Fruit fly (Drosophila melanogaster) whole organism, embryonic: Measurements from ENCODE around the gene mRpL15.
A peak's percentile ranks its signal among the peaks of the same experiment; 100 is the strongest.

Experiments
- Awh ChIP-seq: fragments of 200-800 bp; sonication (Bioruptor generic); IDR thresholded peaks from 2 replicates; pipeline ENCODE4, ENCODE4 v1.3.6; 2022; ENCODE audit warnings: missing biosample characterization, missing genetic modification characterization
- CG11085 ChIP-seq: fragments of 200-800 bp; sonication (Bioruptor generic); IDR thresholded peaks from 2 replicates; pipeline ENCODE4 v1.3.6; 2022; ENCODE audit warnings: missing biosample characterization, missing genetic modification characterization
- CG15269 ChIP-seq: fragments of 200-800 bp; sonication (Bioruptor generic); optimal IDR thresholded peaks from 2 replicates; lab custom pipeline; 2018; ENCODE audit warnings: missing biosample characterization, mild to moderate bottlenecking, missing genetic modification characterization, moderate library complexity
- CG16815 ChIP-seq: fragments of 200-800 bp; sonication (Bioruptor generic); optimal IDR thresholded peaks from 3 replicates; lab custom pipeline; 2017; ENCODE audit warnings: missing biosample characterization, mild to moderate bottlenecking, missing genetic modification characterization
- CG34224 ChIP-seq: fragments of 200-800 bp; sonication (Bioruptor generic); IDR thresholded peaks from 3 replicates; pipeline ENCODE4 v1.3.6; 2022; ENCODE audit warnings: missing biosample characterization, missing genetic modification characterization; ENCODE audit not compliant: partially characterized antibody
- CG34422 ChIP-seq: fragments of 200-800 bp; sonication (Bioruptor generic); IDR thresholded peaks from 3 replicates; pipeline ENCODE4 v1.3.6; 2022; ENCODE audit warnings: missing biosample characterization, missing genetic modification characterization
- CG3726 ChIP-seq: fragments of 200-800 bp; sonication (Bioruptor generic); IDR thresholded peaks from 3 replicates; pipeline ENCODE4, ENCODE4 v1.3.6; 2022; ENCODE audit warnings: missing biosample characterization, missing genetic modification characterization
- CG6175 ChIP-seq: fragments of 200-800 bp; sonication (Bioruptor generic); IDR thresholded peaks from 3 replicates; pipeline ENCODE4 v1.3.6; 2022; ENCODE audit warnings: missing biosample characterization, missing genetic modification characterization
- CHES-1-like ChIP-seq: fragments of 200-800 bp; sonication (Bioruptor generic); optimal IDR thresholded peaks from 2 replicates; lab custom pipeline; 2016; ENCODE audit warnings: missing biosample characterization, missing genetic modification characterization
- E2f1 ChIP-seq: fragments of 200-800 bp; sonication (Bioruptor generic); IDR thresholded peaks from 2 replicates; pipeline ENCODE4 v1.3.6; 2022; ENCODE audit warnings: missing biosample characterization, missing genetic modification characterization
- HLH3B ChIP-seq: fragments of 200-800 bp; sonication (Bioruptor generic); IDR thresholded peaks from 2 replicates; pipeline ENCODE4 v1.3.6; 2022; ENCODE audit warnings: missing biosample characterization, missing genetic modification characterization
- Med ChIP-seq: fragments of 200-800 bp; sonication (Bioruptor generic); peaks from one replicate; lab custom pipeline; 2016; ENCODE audit warnings: missing biosample characterization, missing genetic modification characterization, mild to moderate bottlenecking, inconsistent platforms, moderate library complexity
- Meics ChIP-seq: fragments of 200-800 bp; sonication (Bioruptor generic); optimal IDR thresholded peaks from 2 replicates; lab custom pipeline; 2017; ENCODE audit warnings: missing biosample characterization, mild to moderate bottlenecking, missing genetic modification characterization
- Nf-YA ChIP-seq: fragments of 200-800 bp; sonication (Bioruptor generic); IDR thresholded peaks from 2 replicates; pipeline ENCODE4 v1.3.6; 2022; ENCODE audit warnings: missing biosample characterization, missing genetic modification characterization
- Oli ChIP-seq: fragments of 200-800 bp; sonication (Bioruptor generic); optimal IDR thresholded peaks from 2 replicates; lab custom pipeline; 2018; ENCODE audit warnings: missing biosample characterization, mild to moderate bottlenecking, missing genetic modification characterization, moderate library complexity
- Opbp ChIP-seq: fragments of 200-800 bp; sonication (Bioruptor generic); IDR thresholded peaks from 3 replicates; pipeline ENCODE4 v1.3.6; 2022; ENCODE audit warnings: missing biosample characterization, missing genetic modification characterization; ENCODE audit not compliant: partially characterized antibody
- Trl ChIP-seq, 3 experiments: fragments of >200 bp in 2 of 3; fragments of 200-800 bp in 1 of 3; sonication (Bioruptor generic) in 1 of 3; optimal IDR thresholded peaks; 2 replicates in 1 of 3; 3 replicates in 2 of 3; lab custom pipeline; 2016 to 2017; ENCODE audit warnings: missing biosample characterization in 1 of 3, missing genetic modification characterization in 1 of 3
- aop ChIP-seq: fragments of 200-800 bp; sonication (Bioruptor generic); IDR thresholded peaks from 2 replicates; pipeline ENCODE4 v1.3.6; 2022; ENCODE audit warnings: missing biosample characterization, missing genetic modification characterization
- ap ChIP-seq: fragments of 200-800 bp; sonication (Bioruptor generic); IDR thresholded peaks from 2 replicates; pipeline ENCODE4 v1.3.6; 2022; ENCODE audit warnings: missing biosample characterization, missing genetic modification characterization
- ase ChIP-seq: fragments of 200-800 bp; sonication (Bioruptor generic); IDR thresholded peaks from 3 replicates; pipeline ENCODE4 v1.3.6; 2022; ENCODE audit warnings: missing biosample characterization, missing genetic modification characterization
- cg ChIP-seq: fragments of 200-800 bp; sonication (Bioruptor generic); optimal IDR thresholded peaks from 3 replicates; lab custom pipeline; 2019; ENCODE audit warnings: missing biosample characterization, mild to moderate bottlenecking, missing genetic modification characterization, moderate library complexity
- chinmo ChIP-seq: fragments of 200-800 bp; sonication (Bioruptor generic); IDR thresholded peaks from 4 replicates; pipeline ENCODE4 v1.3.6; 2022; ENCODE audit warnings: missing biosample characterization, missing genetic modification characterization; ENCODE audit not compliant: partially characterized antibody
- chm ChIP-seq: fragments of 200-800 bp; sonication (Bioruptor generic); IDR thresholded peaks from 2 replicates; pipeline ENCODE4 v1.3.6; 2022; ENCODE audit warnings: missing biosample characterization, missing genetic modification characterization
- crol ChIP-seq: fragments of 200-800 bp; sonication (Bioruptor generic); IDR thresholded peaks from 2 replicates; pipeline ENCODE4 v1.3.6; 2022; ENCODE audit warnings: missing biosample characterization, missing genetic modification characterization
- danr ChIP-seq: fragments of 200-800 bp; sonication (Bioruptor generic); IDR thresholded peaks from 2 replicates; pipeline ENCODE4 v1.3.6; 2022; ENCODE audit warnings: missing biosample characterization, missing genetic modification characterization
- hbn ChIP-seq: fragments of 200-800 bp; sonication (Bioruptor generic); IDR thresholded peaks from 2 replicates; pipeline ENCODE4 v1.3.6; 2022; ENCODE audit warnings: missing biosample characterization, missing genetic modification characterization; ENCODE audit not compliant: partially characterized antibody
- hkb ChIP-seq, 2 experiments: fragments of 200-800 bp in 1 of 2; fragments of >200 bp in 1 of 2; sonication (Bioruptor generic) in 1 of 2; IDR thresholded peaks in 1 of 2; optimal IDR thresholded peaks in 1 of 2; 2 replicates each; pipeline versions ENCODE4 v1.3.6 to Lab custom; 2017 to 2022; ENCODE audit warnings: missing biosample characterization in 1 of 2, missing genetic modification characterization in 1 of 2
- onecut ChIP-seq: fragments of 200-800 bp; sonication (Bioruptor generic); IDR thresholded peaks from 2 replicates; pipeline ENCODE4 v1.3.6; 2022; ENCODE audit warnings: missing biosample characterization, missing genetic modification characterization
- otp ChIP-seq: fragments of 200-800 bp; sonication (Bioruptor generic); IDR thresholded peaks from 3 replicates; pipeline ENCODE4, ENCODE4 v1.3.6; 2022; ENCODE audit warnings: missing biosample characterization, missing genetic modification characterization
- pros ChIP-seq: fragments of 200-800 bp; sonication (Bioruptor generic); optimal IDR thresholded peaks from 3 replicates; lab custom pipeline; 2019; ENCODE audit warnings: missing biosample characterization, mild to moderate bottlenecking, missing genetic modification characterization, moderate library complexity
- rib ChIP-seq: fragments of 200-800 bp; sonication (Bioruptor generic); IDR thresholded peaks from 2 replicates; pipeline ENCODE4 v1.3.6; 2022; ENCODE audit warnings: missing biosample characterization, missing genetic modification characterization
- sna ChIP-seq: fragments of 200-800 bp; sonication (Bioruptor generic); IDR thresholded peaks from 2 replicates; pipeline ENCODE4 v1.3.6; 2022; ENCODE audit warnings: missing biosample characterization, missing genetic modification characterization; ENCODE audit not compliant: partially characterized antibody
- sr ChIP-seq: fragments of 200-800 bp; sonication (Bioruptor generic); IDR thresholded peaks from 3 replicates; pipeline ENCODE4 v1.3.6; 2022; ENCODE audit warnings: missing biosample characterization, missing genetic modification characterization
- stc ChIP-seq: fragments of 200-800 bp; sonication (Bioruptor generic); IDR thresholded peaks from 2 replicates; pipeline ENCODE4 v1.3.6; 2022; ENCODE audit warnings: missing biosample characterization, missing genetic modification characterization
- tna ChIP-seq: fragments of 200-800 bp; sonication (Bioruptor generic); IDR thresholded peaks from 2 replicates; pipeline ENCODE4 v1.3.6; 2022; ENCODE audit warnings: missing biosample characterization, missing genetic modification characterization; ENCODE audit not compliant: partially characterized antibody
- twi ChIP-seq: fragments of 200-800 bp; optimal IDR thresholded peaks from 2 replicates; lab custom pipeline; 2019; ENCODE audit warnings: missing biosample characterization, mild to moderate bottlenecking, missing genetic modification characterization, moderate library complexity
- unc-4 ChIP-seq: fragments of 200-800 bp; sonication (Bioruptor generic); IDR thresholded peaks from 2 replicates; pipeline ENCODE4 v1.3.6; 2022; ENCODE audit warnings: missing biosample characterization, missing genetic modification characterization; ENCODE audit not compliant: partially characterized antibody
- z ChIP-seq: fragments of 200-800 bp; sonication (Bioruptor generic); IDR thresholded peaks from 3 replicates; pipeline ENCODE4 v1.3.6; 2022; ENCODE audit warnings: missing biosample characterization, missing genetic modification characterization
- zen2 ChIP-seq: fragments of 200-800 bp; sonication (Bioruptor generic); IDR thresholded peaks from 3 replicates; pipeline ENCODE4 v1.3.6; 2022; ENCODE audit warnings: missing biosample characterization, missing genetic modification characterization; ENCODE audit not compliant: partially characterized antibody

mRpL15 gene

dm6 chr3L:20397770-20398169, 38.2 kb downstream of the mRpL15 start:
- TF ChIP-seq CG15269 (tag; lab: Kevin White, UChicago) (peak; percentile 1), Oli (tag; lab: Kevin White, UChicago) (no peak), Opbp (0 out of 3 replicates have a peak, but pooled peaks have one; percentile 22), chm (GFP tag; lab: Robert Waterston, UW) (peak; percentile 31; the same call in 1 of the 2 replicates), tna (GFP tag; lab: Robert Waterston, UW) (0 out of 2 replicates have a peak, but pooled peaks have one; percentile 30), pros (GFP tag; lab: Kevin White, UChicago) (peak; percentile 17), stc (GFP tag; lab: Robert Waterston, UW) (peak; percentile 15; the same call in 1 of the 2 replicates), CG6175 (GFP tag; lab: Robert Waterston, UW) (peak; percentile 64; the same call in 1 of the 3 replicates), Nf-YA (peak; percentile 21; the same call in 1 of the 2 replicates), otp (no peak), crol (GFP tag; lab: Robert Waterston, UW) (peak; percentile 90), CG11085 (GFP tag; lab: Robert Waterston, UW) (no peak), CG34224 (GFP tag; lab: Robert Waterston, UW) (0 out of 3 replicates have a peak, but pooled peaks have one; percentile 30), hkb (optimal IDR thresholded peaks at IDR 0.05; lab: Kevin White, UChicago) (no peak), hkb (GFP tag; IDR thresholded peaks at IDR 0.05; lab: Robert Waterston, UW) (0 out of 2 replicates have a peak, but pooled peaks have one; percentile 18), HLH3B (0 out of 2 replicates have a peak, but pooled peaks have one; percentile 6), aop (no peak), chinmo (GFP tag; lab: Robert Waterston, UW) (peak; percentile 94; the same call in 2 of the 4 replicates), CG34422 (GFP tag; lab: Robert Waterston, UW) (0 out of 3 replicates have a peak, but pooled peaks have one; percentile 26), z (GFP tag; lab: Robert Waterston, UW) (peak; percentile 54; the same call in 1 of the 3 replicates), hbn (0 out of 2 replicates have a peak, but pooled peaks have one; percentile 29), danr (GFP tag; lab: Robert Waterston, UW) (no peak), sr (GFP tag; lab: Robert Waterston, UW) (peak; percentile 80), Meics (peak; percentile 54), CHES-1-like (GFP tag; lab: Kevin White, UChicago) (no peak), sna (GFP tag; lab: Robert Waterston, UW) (0 out of 2 replicates have a peak, but pooled peaks have one; percentile 37), unc-4 (GFP tag; lab: Robert Waterston, UW) (peak; percentile 35; the same call in 1 of the 2 replicates), twi (tag; lab: Kevin White, UChicago) (no peak), onecut (peak; percentile 24), CG3726 (GFP tag; lab: Robert Waterston, UW) (no peak), ap (GFP tag; lab: Robert Waterston, UW) (no peak), cg (GFP tag; lab: Kevin White, UChicago) (peak; percentile 2), CG16815 (GFP tag; lab: Kevin White, UChicago) (no peak), Trl (optimal IDR thresholded peaks at IDR 0.05; lab: Kevin White, UChicago) (peak in 1 of 2 experiments; percentile 18), Trl (GFP tag; optimal IDR thresholded peaks at IDR 0.05; lab: Kevin White, UChicago) (no peak), zen2 (GFP tag; lab: Robert Waterston, UW) (peak; percentile 50; the same call in 1 of the 3 replicates), rib (GFP tag; lab: Robert Waterston, UW) (peak; percentile 58; the same call in 1 of the 2 replicates), Awh (GFP tag; lab: Robert Waterston, UW) (no peak; the same call in 1 of the 2 replicates), E2f1 (GFP tag; lab: Robert Waterston, UW) (peak; percentile 20; the same call in 1 of the 2 replicates), ase (0 out of 3 replicates have a peak, but pooled peaks have one; percentile 4), Med (GFP tag; lab: Kevin White, UChicago) (peak; percentile 48)
